Worm (Caenorhabditis elegans) whole organism, L4 larva: ENCODE measurements around the gene C01B9.1.

Source experiments
- D1046.2 ChIP-seq: fragments of 200-800 bp; sonication (Bioruptor generic); IDR thresholded peaks from 2 replicates; pipeline ENCODE4 v1.3.6; 2022; ENCODE audit warnings: missing genetic modification characterization, missing compliant biosample characterization
- F37D6.2 ChIP-seq: sonication (generic microtip); optimal IDR thresholded peaks from 2 replicates; lab custom pipeline; 2016; ENCODE audit warnings: mild to moderate bottlenecking, missing genetic modification characterization, missing compliant biosample characterization
- F44E2.7 ChIP-seq: fragments of 200-800 bp; sonication (Bioruptor generic); IDR thresholded peaks from 2 replicates; pipeline ENCODE4 v2.1.2; 2022; ENCODE audit warnings: missing genetic modification characterization, missing compliant biosample characterization
- T26A8.4 ChIP-seq: fragments of 200-800 bp; sonication (Bioruptor generic); IDR thresholded peaks from 2 replicates; pipeline ENCODE4 v1.3.6; 2022; ENCODE audit warnings: missing genetic modification characterization, missing compliant biosample characterization
- Y5F2A.4 ChIP-seq: fragments of 200-800 bp; sonication (Bioruptor generic); optimal IDR thresholded peaks from 2 replicates; lab custom pipeline; 2018; ENCODE audit warnings: mild to moderate bottlenecking, missing genetic modification characterization, missing compliant biosample characterization
- Y75B8A.6 ChIP-seq: fragments of 200-800 bp; sonication (Bioruptor generic); IDR thresholded peaks from 2 replicates; pipeline ENCODE4 v1.3.6; 2022; ENCODE audit warnings: missing genetic modification reagents, missing genetic modification characterization, missing compliant biosample characterization
- ZK337.2 ChIP-seq: fragments of 200-800 bp; sonication (Bioruptor generic); IDR thresholded peaks from 2 replicates; pipeline ENCODE4 v1.3.6; 2022; ENCODE audit warnings: missing genetic modification reagents, missing genetic modification characterization, missing compliant biosample characterization
- aly-2 ChIP-seq: sonication (generic microtip); optimal IDR thresholded peaks from 2 replicates; lab custom pipeline; 2018; ENCODE audit warnings: missing biosample characterization, missing genetic modification characterization
- ama-1 ChIP-seq: fragments of 150-350 bp; optimal IDR thresholded peaks from 2 replicates; lab custom pipeline; 2014; ENCODE audit warnings: inconsistent platforms, mixed read lengths
- attf-4 ChIP-seq: sonication (generic microtip); optimal IDR thresholded peaks from 3 replicates; lab custom pipeline; 2017; ENCODE audit warnings: missing biosample characterization, missing genetic modification characterization
- ces-1 ChIP-seq: fragments of 150-350 bp; sonication (generic microtip); optimal IDR thresholded peaks from 4 replicates; lab custom pipeline; 2014; ENCODE audit warnings: missing biosample characterization, missing genetic modification reagents, missing genetic modification characterization
- ctbp-1 ChIP-seq: fragments of 200-800 bp; sonication (Bioruptor generic); IDR thresholded peaks from 2 replicates; pipeline ENCODE4 v1.3.6; 2022; ENCODE audit warnings: missing genetic modification reagents, missing genetic modification characterization, missing compliant biosample characterization
- daf-8 ChIP-seq: fragments of 200-800 bp; sonication (Bioruptor generic); IDR thresholded peaks from 2 replicates; pipeline ENCODE4 v1.3.6; 2022; ENCODE audit warnings: missing genetic modification characterization, missing compliant biosample characterization
- dmd-6 ChIP-seq: fragments of 200-800 bp; sonication (Bioruptor generic); IDR thresholded peaks from 2 replicates; pipeline ENCODE4 v1.3.6; 2022; ENCODE audit warnings: missing genetic modification reagents, missing genetic modification characterization, missing compliant biosample characterization
- dmd-8 ChIP-seq: fragments of 200-800 bp; sonication (Bioruptor generic); IDR thresholded peaks from 2 replicates; pipeline ENCODE4 v1.3.6; 2022; ENCODE audit warnings: missing genetic modification characterization, missing compliant biosample characterization
- egl-43 ChIP-seq: fragments of 200-800 bp; sonication (Bioruptor generic); IDR thresholded peaks from 2 replicates; pipeline ENCODE4 v1.3.6; 2022; ENCODE audit warnings: missing genetic modification reagents, missing genetic modification characterization, missing compliant biosample characterization
- fos-1 ChIP-seq: fragments of 150-350 bp; optimal IDR thresholded peaks from 2 replicates; lab custom pipeline; 2014; ENCODE audit warnings: missing biosample characterization, missing genetic modification characterization
- gei-8 ChIP-seq: fragments of 200-800 bp; sonication (Bioruptor generic); optimal IDR thresholded peaks from 2 replicates; lab custom pipeline; 2018; ENCODE audit warnings: mild to moderate bottlenecking, missing genetic modification characterization, missing compliant biosample characterization
- jun-1 ChIP-seq: fragments of 150-350 bp; optimal IDR thresholded peaks from 2 replicates; lab custom pipeline; 2014; ENCODE audit warnings: missing biosample characterization, missing genetic modification reagents, missing genetic modification characterization
- lin-1 ChIP-seq: fragments of 200-800 bp; sonication (Bioruptor generic); IDR thresholded peaks from 2 replicates; pipeline ENCODE4 v1.3.6; 2022; ENCODE audit warnings: missing genetic modification reagents, missing genetic modification characterization, missing compliant biosample characterization
- lin-15B ChIP-seq: fragments of 150-350 bp; sonication (generic microtip); optimal IDR thresholded peaks from 3 replicates; lab custom pipeline; 2014; ENCODE audit warnings: missing biosample characterization, missing genetic modification characterization
- lin-38 ChIP-seq: fragments of 200-800 bp; sonication (Bioruptor generic); IDR thresholded peaks from 2 replicates; pipeline ENCODE4 v1.3.6; 2022; ENCODE audit warnings: missing genetic modification reagents, missing genetic modification characterization, missing compliant biosample characterization
- lin-39 ChIP-seq: fragments of 150-350 bp; optimal IDR thresholded peaks from 2 replicates; lab custom pipeline; 2014; ENCODE audit warnings: missing biosample characterization, missing genetic modification reagents, missing genetic modification characterization
- mxl-3 ChIP-seq: fragments of 200-800 bp; sonication (Bioruptor generic); optimal IDR thresholded peaks from 2 replicates; lab custom pipeline; 2018; ENCODE audit warnings: mild to moderate bottlenecking, missing genetic modification characterization, missing compliant biosample characterization
- nhr-25 ChIP-seq: sonication (generic microtip); optimal IDR thresholded peaks from 2 replicates; lab custom pipeline; 2017; ENCODE audit warnings: missing genetic modification characterization, mild to moderate bottlenecking, missing compliant biosample characterization, antibody characterized with exemption, moderate library complexity, borderline replicate concordance; ENCODE audit not compliant: insufficient read depth
- nhr-41 ChIP-seq: fragments of 200-800 bp; sonication (Bioruptor generic); IDR thresholded peaks from 2 replicates; pipeline ENCODE4 v1.3.6; 2022; ENCODE audit warnings: missing genetic modification reagents, missing genetic modification characterization, missing compliant biosample characterization
- nhr-42 ChIP-seq: fragments of 200-800 bp; sonication (Bioruptor generic); IDR thresholded peaks from 2 replicates; pipeline ENCODE4 v1.3.6; 2022; ENCODE audit warnings: missing genetic modification characterization, missing compliant biosample characterization
- nhr-48 ChIP-seq: sonication (generic microtip); optimal IDR thresholded peaks from 2 replicates; lab custom pipeline; 2016; ENCODE audit warnings: mild to moderate bottlenecking, missing genetic modification characterization, missing compliant biosample characterization
- nhr-76 ChIP-seq: fragments of 150-350 bp; optimal IDR thresholded peaks from 2 replicates; lab custom pipeline; 2014; ENCODE audit warnings: missing biosample characterization, missing genetic modification characterization
- pha-4 ChIP-seq, 2 experiments: fragments of 150-350 bp in 1 of 2; fragments of 200-800 bp in 1 of 2; sonication (Bioruptor generic) in 1 of 2; IDR thresholded peaks in 1 of 2; optimal IDR thresholded peaks in 1 of 2; 2 replicates each; pipeline versions ENCODE4 v1.3.6 to Lab custom; 2014 to 2022; ENCODE audit warnings: missing genetic modification characterization in 2 of 2, missing genetic modification reagents in 2 of 2, missing biosample characterization in 1 of 2, missing compliant biosample characterization in 1 of 2
- php-3 ChIP-seq: fragments of 200-800 bp; sonication (Bioruptor generic); IDR thresholded peaks from 2 replicates; pipeline ENCODE4 v1.3.6; 2022; ENCODE audit warnings: missing genetic modification reagents, missing genetic modification characterization, missing compliant biosample characterization
- saeg-2 ChIP-seq: fragments of 200-800 bp; sonication (Bioruptor generic); IDR thresholded peaks from 2 replicates; pipeline ENCODE4 v1.3.6; 2022; ENCODE audit warnings: missing genetic modification reagents, missing genetic modification characterization, missing compliant biosample characterization
- sdz-12 ChIP-seq: fragments of 200-800 bp; sonication (Bioruptor generic); optimal IDR thresholded peaks from 2 replicates; lab custom pipeline; 2018; ENCODE audit warnings: mild to moderate bottlenecking, missing genetic modification characterization, missing compliant biosample characterization
- set-16 ChIP-seq: fragments of 200-800 bp; sonication (Bioruptor generic); IDR thresholded peaks from 2 replicates; pipeline ENCODE4 v1.3.6; 2022; ENCODE audit warnings: missing genetic modification reagents, missing genetic modification characterization, missing compliant biosample characterization
- unc-39 ChIP-seq: sonication (generic microtip); optimal IDR thresholded peaks from 2 replicates; lab custom pipeline; 2017; ENCODE audit warnings: missing biosample characterization, missing genetic modification characterization
- unc-62 ChIP-seq, 3 experiments: fragments of 150-350 bp in 1 of 3; sonication (generic microtip); optimal IDR thresholded peaks in 2 of 3; peaks in 1 of 3; 1 replicate in 1 of 3; 2 replicates in 2 of 3; lab custom pipeline; 2014 to 2017; ENCODE audit warnings: missing biosample characterization in 3 of 3, missing genetic modification characterization in 3 of 3, missing genetic modification reagents in 3 of 3, missing genotype in 1 of 3
- vab-7 ChIP-seq: fragments of 200-800 bp; sonication (Bioruptor generic); IDR thresholded peaks from 2 replicates; pipeline ENCODE4 v1.3.6; 2022; ENCODE audit warnings: missing genetic modification reagents, missing genetic modification characterization, missing compliant biosample characterization
- zag-1 ChIP-seq: fragments of 150-350 bp; optimal IDR thresholded peaks from 2 replicates; lab custom pipeline; 2014; ENCODE audit warnings: missing biosample characterization, missing genetic modification characterization
- zfp-3 ChIP-seq: fragments of 200-800 bp; sonication (Bioruptor generic); conservative IDR thresholded peaks from 2 replicates; pipeline ENCODE4 v1.3.6; 2022; ENCODE audit warnings: missing genetic modification reagents, missing genetic modification characterization, missing compliant biosample characterization
- zip-2 ChIP-seq: fragments of 150-350 bp; optimal IDR thresholded peaks from 2 replicates; lab custom pipeline; 2014; ENCODE audit warnings: missing biosample characterization, missing genetic modification characterization

C01B9.1 gene

ce11 chrII:13785582-13785981 lies 14.2 kb downstream of the C01B9.1 start:
- TF ChIP-seq D1046.2 (GFP tag; lab: Robert Waterston, UW) (no peak), attf-4 (tag; lab: Kevin White, UChicago) (no peak), saeg-2 (GFP tag; lab: Robert Waterston, UW) (0 out of 2 replicates have a peak, but pooled peaks have one; percentile 6), nhr-25 (no peak), zip-2 (tag; lab: Kevin White, UChicago) (no peak), aly-2 (tag; lab: Kevin White, UChicago) (no peak), Y5F2A.4 (GFP tag; lab: Kevin White, UChicago) (no peak), jun-1 (no peak), nhr-48 (tag; lab: Kevin White, UChicago) (no peak), F44E2.7 (GFP tag; lab: Robert Waterston, UW) (no peak), unc-39 (no peak), lin-38 (GFP tag; lab: Robert Waterston, UW) (no peak), nhr-76 (tag; lab: Kevin White, UChicago) (no peak), set-16 (GFP tag; lab: Robert Waterston, UW) (peak; percentile 98), dmd-6 (no peak), ama-1 (lab: Kevin White, UChicago) (no peak), pha-4 (GFP tag; IDR thresholded peaks at IDR 0.05; lab: Robert Waterston, UW) (peak; percentile 32; the same call in 1 of the 2 replicates), pha-4 (tag; optimal IDR thresholded peaks at IDR 0.05; lab: Kevin White, UChicago) (no peak), sdz-12 (GFP tag; lab: Kevin White, UChicago) (no peak), egl-43 (GFP tag; lab: Robert Waterston, UW) (peak; percentile 58; the same call in 1 of the 2 replicates)
- TF ChIP-seq, all 104 proteins: peak for 4

ce11 chrII:13786899-13787298 lies 15.5 kb downstream of the C01B9.1 start:
- TF ChIP-seq mxl-3 (GFP tag; lab: Kevin White, UChicago), result no peak
- TF ChIP-seq zfp-3, result no peak
- TF ChIP-seq Y75B8A.6 (GFP tag; lab: Robert Waterston, UW), result no peak
- TF ChIP-seq ama-1 (lab: Kevin White, UChicago), result no peak
- TF ChIP-seq lin-38 (GFP tag; lab: Robert Waterston, UW), result no peak
- no peak for TF ChIP-seq fos-1 (tag; lab: Kevin White, UChicago)
- TF ChIP-seq unc-62 (GFP tag; optimal IDR thresholded peaks at IDR 0.05 in 1 of 2; lab: Kevin White, UChicago), result peak in 1 of 2 experiments; percentile 91
- no peak for TF ChIP-seq unc-62 (tag; optimal IDR thresholded peaks at IDR 0.05; lab: Kevin White, UChicago)
- TF ChIP-seq nhr-25, result no peak
- no peak for TF ChIP-seq php-3 (GFP tag; lab: Robert Waterston, UW)

- no peak for TF ChIP-seq vab-7
- no peak for TF ChIP-seq daf-8 (GFP tag; lab: Robert Waterston, UW)
- TF ChIP-seq ctbp-1 (GFP tag; lab: Robert Waterston, UW), result no peak
- TF ChIP-seq T26A8.4, result no peak
- no peak for TF ChIP-seq zfp-3
- no peak for TF ChIP-seq ces-1
- no peak for TF ChIP-seq ZK337.2 (GFP tag; lab: Robert Waterston, UW)
Observed at ce11 chrII:13788813-13789212, 17.4 kb downstream of the C01B9.1 start.

- TF ChIP-seq nhr-41 (GFP tag; lab: Robert Waterston, UW), result no peak
- TF ChIP-seq gei-8 (GFP tag; lab: Kevin White, UChicago), result no peak
- TF ChIP-seq zag-1 (tag; lab: Kevin White, UChicago), result no peak
- peak; percentile 51; the same call in 1 of the 2 replicates for TF ChIP-seq nhr-42
- 0 out of 2 replicates have a peak, but pooled peaks have one; percentile 8 for TF ChIP-seq set-16 (GFP tag; lab: Robert Waterston, UW)
- TF ChIP-seq F37D6.2 (tag; lab: Kevin White, UChicago), result no peak
- no peak for TF ChIP-seq jun-1
- no peak for TF ChIP-seq ces-1
- no peak for TF ChIP-seq ama-1 (lab: Kevin White, UChicago)
- no peak for TF ChIP-seq lin-15B (tag; lab: Kevin White, UChicago)
- TF ChIP-seq Y75B8A.6 (GFP tag; lab: Robert Waterston, UW), result no peak
- no peak for TF ChIP-seq dmd-8 (GFP tag; lab: Robert Waterston, UW)
- peak in 1 of 2 experiments; percentile 70 for TF ChIP-seq unc-62 (GFP tag; optimal IDR thresholded peaks at IDR 0.05 in 1 of 2; lab: Kevin White, UChicago)
- no peak for TF ChIP-seq unc-62 (tag; optimal IDR thresholded peaks at IDR 0.05; lab: Kevin White, UChicago)
- no peak for TF ChIP-seq lin-1
- TF ChIP-seq lin-39 (tag; lab: Kevin White, UChicago), result no peak
- TF ChIP-seq, all 104 proteins: peak for 3
Observed at ce11 chrII:13789714-13790113, 18.3 kb downstream of the C01B9.1 start.
